Fruit fly (Drosophila melanogaster) whole organism, prepupa: ENCODE measurements around the gene fliI.

Experiments used
- CG10631 ChIP-seq: fragments of 200-800 bp; sonication (Bioruptor generic); optimal IDR thresholded peaks from 2 replicates; lab custom pipeline; 2016; ENCODE audit warnings: missing biosample characterization, missing genetic modification characterization
- CG32006 ChIP-seq: fragments of 200-800 bp; sonication (Bioruptor generic); optimal IDR thresholded peaks from 3 replicates; lab custom pipeline; 2017; ENCODE audit warnings: missing biosample characterization, mild to moderate bottlenecking, missing genetic modification characterization
- CG3919 ChIP-seq: fragments of 200-800 bp; sonication (Bioruptor generic); optimal IDR thresholded peaks from 3 replicates; lab custom pipeline; 2016; ENCODE audit warnings: missing biosample characterization, missing genetic modification characterization
- CG6808 ChIP-seq: fragments of 200-800 bp; sonication (Bioruptor generic); optimal IDR thresholded peaks from 3 replicates; lab custom pipeline; 2017; ENCODE audit warnings: missing biosample characterization, missing genetic modification characterization, mild to moderate bottlenecking, moderate library complexity, missing genetic modification reagents
- CG6854 ChIP-seq: fragments of 200-800 bp; sonication (Bioruptor generic); optimal IDR thresholded peaks from 2 replicates; lab custom pipeline; 2017; ENCODE audit warnings: missing biosample characterization, mild to moderate bottlenecking, missing genetic modification characterization
- CG8119 ChIP-seq: fragments of 200-800 bp; sonication (Bioruptor generic); IDR thresholded peaks from 3 replicates; pipeline ENCODE4 v1.3.6; 2022; ENCODE audit warnings: missing biosample characterization, missing genetic modification characterization
- Gug ChIP-seq: fragments of 200-800 bp; sonication (Bioruptor generic); IDR thresholded peaks from 2 replicates; pipeline ENCODE4 v1.3.6; 2022; ENCODE audit warnings: missing biosample characterization, missing genetic modification characterization
- Hr38 ChIP-seq: sonication (Bioruptor generic); optimal IDR thresholded peaks from 2 replicates; lab custom pipeline; 2016; ENCODE audit warnings: missing biosample characterization, missing genetic modification characterization
- Lpt ChIP-seq: fragments of 200-800 bp; sonication (Bioruptor generic); optimal IDR thresholded peaks from 3 replicates; lab custom pipeline; 2016; ENCODE audit warnings: missing biosample characterization, missing genetic modification characterization
- achi ChIP-seq: fragments of 200-800 bp; sonication (Bioruptor generic); optimal IDR thresholded peaks from 3 replicates; lab custom pipeline; 2016; ENCODE audit warnings: missing biosample characterization, missing genetic modification characterization
- dac ChIP-seq: fragments of 200-800 bp; sonication (Bioruptor generic); optimal IDR thresholded peaks from 2 replicates; lab custom pipeline; 2017; ENCODE audit warnings: missing biosample characterization, mild to moderate bottlenecking, missing genetic modification characterization
- dsx ChIP-seq: fragments of 200-800 bp; optimal IDR thresholded peaks from 3 replicates; lab custom pipeline; 2019; ENCODE audit warnings: missing biosample characterization, mild to moderate bottlenecking, missing genetic modification characterization, moderate library complexity; ENCODE audit not compliant: poor library complexity, severe bottlenecking

dm6 chrX:21338153-21338552 lies 1.4 kb upstream of the fliI start:
- TF ChIP-seq achi (GFP tag; lab: Kevin White, UChicago) (no peak), CG3919 (no peak), dsx (no peak), Hr38 (GFP tag; lab: Kevin White, UChicago) (no peak), CG6808 (GFP tag; lab: Kevin White, UChicago) (no peak), Lpt (no peak), CG32006 (GFP tag; lab: Kevin White, UChicago) (no peak), CG8119 (GFP tag; lab: Robert Waterston, UW) (no peak), dac (no peak), CG10631 (GFP tag; lab: Kevin White, UChicago) (no peak), CG6854 (no peak), Gug (GFP tag; lab: Robert Waterston, UW) (no peak)
